Fruit fly (Drosophila melanogaster) whole organism, embryonic: ENCODE measurements around the gene chrb.

ENCODE experiments used
- Abd-B ChIP-seq: fragments of 200-800 bp; sonication (Bioruptor generic); optimal IDR thresholded peaks from 2 replicates; lab custom pipeline; 2018; ENCODE audit warnings: missing biosample characterization, mild to moderate bottlenecking, missing genetic modification characterization, moderate library complexity
- CG10267 ChIP-seq: fragments of 200-800 bp; sonication (Bioruptor generic); optimal IDR thresholded peaks from 2 replicates; lab custom pipeline; 2018; ENCODE audit warnings: missing biosample characterization, mild to moderate bottlenecking, missing genetic modification characterization, moderate library complexity
- CG11398 ChIP-seq: fragments of 200-800 bp; sonication (Bioruptor generic); optimal IDR thresholded peaks from 2 replicates; lab custom pipeline; 2016; ENCODE audit warnings: missing biosample characterization, missing genetic modification characterization
- CG12236 ChIP-seq: fragments of 200-800 bp; sonication (Bioruptor generic); optimal IDR thresholded peaks from 2 replicates; lab custom pipeline; 2016; ENCODE audit warnings: missing biosample characterization, missing genetic modification characterization
- CG12299 ChIP-seq: fragments of 200-800 bp; sonication (Bioruptor generic); optimal IDR thresholded peaks from 2 replicates; lab custom pipeline; 2018; ENCODE audit warnings: missing biosample characterization, mild to moderate bottlenecking, missing genetic modification characterization
- CG13287 ChIP-seq: fragments of 200-800 bp; sonication (Bioruptor generic); IDR thresholded peaks from 2 replicates; pipeline ENCODE4 v1.3.6; 2022; ENCODE audit warnings: missing biosample characterization, missing genetic modification characterization; ENCODE audit not compliant: partially characterized antibody
- CG14050 ChIP-seq: fragments of 200-800 bp; sonication (Bioruptor generic); IDR thresholded peaks from 3 replicates; pipeline ENCODE4 v1.3.6; 2022; ENCODE audit warnings: missing biosample characterization, missing genetic modification characterization
- CG14441 ChIP-seq: fragments of 200-800 bp; sonication (Bioruptor generic); IDR thresholded peaks from 2 replicates; pipeline ENCODE4 v1.3.6; 2022; ENCODE audit warnings: missing biosample characterization, missing genetic modification characterization
- CG14965 ChIP-seq: fragments of 200-800 bp; sonication (Bioruptor generic); optimal IDR thresholded peaks from 2 replicates; lab custom pipeline; 2016; ENCODE audit warnings: missing biosample characterization, missing genetic modification characterization, borderline replicate concordance
- CG17328 ChIP-seq: fragments of 200-800 bp; sonication (Bioruptor generic); IDR thresholded peaks from 2 replicates; pipeline ENCODE4 v1.3.6; 2022; ENCODE audit warnings: missing biosample characterization, missing genetic modification characterization
- CG17359 ChIP-seq: fragments of 200-800 bp; sonication (Bioruptor generic); optimal IDR thresholded peaks from 3 replicates; lab custom pipeline; 2018; ENCODE audit warnings: missing biosample characterization, mild to moderate bottlenecking, missing genetic modification characterization, moderate library complexity
- CG31441 ChIP-seq: fragments of 200-800 bp; sonication (Bioruptor generic); IDR thresholded peaks from 2 replicates; pipeline ENCODE4 v1.3.6; 2022; ENCODE audit warnings: missing biosample characterization, missing genetic modification characterization
- CG32532 ChIP-seq: fragments of 200-800 bp; sonication (Bioruptor generic); IDR thresholded peaks from 2 replicates; pipeline ENCODE4 v1.3.6; 2022; ENCODE audit warnings: missing biosample characterization, missing genetic modification characterization
- CG4328 ChIP-seq: fragments of 200-800 bp; sonication (Bioruptor generic); optimal IDR thresholded peaks from 3 replicates; lab custom pipeline; 2017; ENCODE audit warnings: missing biosample characterization, missing genetic modification reagents, missing genetic modification characterization
- CG4707 ChIP-seq: fragments of 200-800 bp; sonication (Bioruptor generic); optimal IDR thresholded peaks from 2 replicates; lab custom pipeline; 2018; ENCODE audit warnings: missing biosample characterization, mild to moderate bottlenecking, missing genetic modification characterization, moderate library complexity
- CG8388 ChIP-seq: fragments of 200-800 bp; sonication (Bioruptor generic); optimal IDR thresholded peaks from 2 replicates; lab custom pipeline; 2019; ENCODE audit warnings: missing biosample characterization, mild to moderate bottlenecking, missing genetic modification characterization, moderate library complexity
- CrebB ChIP-seq: fragments of 200-800 bp; sonication (Bioruptor generic); optimal IDR thresholded peaks from 3 replicates; lab custom pipeline; 2018; ENCODE audit warnings: missing biosample characterization, mild to moderate bottlenecking, missing genetic modification characterization
- Dip3 ChIP-seq: fragments of 200-800 bp; sonication (Bioruptor generic); optimal IDR thresholded peaks from 3 replicates; lab custom pipeline; 2016; ENCODE audit warnings: missing biosample characterization, missing genetic modification characterization
- Fer3 ChIP-seq: fragments of 200-800 bp; sonication (Bioruptor generic); optimal IDR thresholded peaks from 2 replicates; lab custom pipeline; 2018; ENCODE audit warnings: missing biosample characterization, mild to moderate bottlenecking, missing genetic modification characterization, moderate library complexity
- Gug ChIP-seq: fragments of 200-800 bp; sonication (Bioruptor generic); IDR thresholded peaks from 4 replicates; pipeline ENCODE4 v1.3.6; 2022; ENCODE audit warnings: missing biosample characterization, missing genetic modification characterization
- H15 ChIP-seq: fragments of 200-800 bp; sonication (Bioruptor generic); IDR thresholded peaks from 3 replicates; pipeline ENCODE4 v1.3.6; 2022; ENCODE audit warnings: missing biosample characterization, missing genetic modification characterization
- HLHmδ ChIP-seq: fragments of 200-800 bp; sonication (Bioruptor generic); optimal IDR thresholded peaks from 2 replicates; lab custom pipeline; 2018; ENCODE audit warnings: missing biosample characterization, mild to moderate bottlenecking, missing genetic modification characterization, moderate library complexity
- Hmr ChIP-seq: fragments of 200-800 bp; sonication (Bioruptor generic); optimal IDR thresholded peaks from 3 replicates; lab custom pipeline; 2017; ENCODE audit warnings: mild to moderate bottlenecking, missing biosample characterization, missing genetic modification reagents, missing genetic modification characterization
- Myb ChIP-seq: fragments of 200-800 bp; sonication (Bioruptor generic); optimal IDR thresholded peaks from 2 replicates; lab custom pipeline; 2016; ENCODE audit warnings: missing biosample characterization, missing genetic modification characterization
- Optix ChIP-seq: fragments of 200-800 bp; sonication (Bioruptor generic); IDR thresholded peaks from 3 replicates; pipeline ENCODE4 v1.3.6; 2022; ENCODE audit warnings: missing biosample characterization, missing genetic modification characterization
- Sry-β ChIP-seq: fragments of 200-800 bp; sonication (Bioruptor generic); optimal IDR thresholded peaks from 2 replicates; lab custom pipeline; 2018; ENCODE audit warnings: missing biosample characterization, mild to moderate bottlenecking, missing genetic modification characterization, moderate library complexity
- Usf ChIP-seq: fragments of 200-800 bp; sonication (Bioruptor generic); optimal IDR thresholded peaks from 2 replicates; lab custom pipeline; 2017; ENCODE audit warnings: missing genotype, missing biosample characterization, missing genetic modification characterization
- ap ChIP-seq: fragments of 200-800 bp; sonication (Bioruptor generic); IDR thresholded peaks from 2 replicates; pipeline ENCODE4 v1.3.6; 2022; ENCODE audit warnings: missing biosample characterization, missing genetic modification characterization
- az2 ChIP-seq: fragments of 200-800 bp; sonication (Bioruptor generic); optimal IDR thresholded peaks from 3 replicates; lab custom pipeline; 2016; ENCODE audit warnings: missing biosample characterization, missing genetic modification characterization
- chif ChIP-seq, 2 experiments: fragments of 200-800 bp; sonication (Bioruptor generic); optimal IDR thresholded peaks; 3 replicates each; lab custom pipeline; 2016; ENCODE audit warnings: missing biosample characterization in 2 of 2, missing genetic modification characterization in 2 of 2
- ci ChIP-seq: fragments of 200-800 bp; sonication (Bioruptor generic); IDR thresholded peaks from 3 replicates; pipeline ENCODE4 v1.3.6; 2022; ENCODE audit warnings: missing biosample characterization, missing genetic modification characterization
- corto ChIP-seq: fragments of 200-800 bp; sonication (Bioruptor generic); optimal IDR thresholded peaks from 2 replicates; lab custom pipeline; 2016; ENCODE audit warnings: missing biosample characterization, mild to moderate bottlenecking, missing genetic modification characterization, moderate library complexity
- dan ChIP-seq: fragments of 200-800 bp; sonication (Bioruptor generic); IDR thresholded peaks from 2 replicates; pipeline ENCODE4 v1.3.6; 2022; ENCODE audit warnings: missing biosample characterization, missing genetic modification characterization
- ems ChIP-seq: fragments of 200-800 bp; sonication (Bioruptor generic); optimal IDR thresholded peaks from 3 replicates; lab custom pipeline; 2016; ENCODE audit warnings: missing biosample characterization, missing genetic modification characterization
- esg ChIP-seq: fragments of 200-800 bp; sonication (Bioruptor generic); conservative IDR thresholded peaks from 2 replicates; pipeline ENCODE4 v1.3.6; 2022; ENCODE audit warnings: missing biosample characterization, missing genetic modification characterization
- gem ChIP-seq: fragments of 200-800 bp; sonication (Bioruptor generic); optimal IDR thresholded peaks from 2 replicates; lab custom pipeline; 2019; ENCODE audit warnings: missing biosample characterization, mild to moderate bottlenecking, missing genetic modification characterization, moderate library complexity
- gfzf ChIP-seq: fragments of 200-800 bp; sonication (Bioruptor generic); optimal IDR thresholded peaks from 2 replicates; lab custom pipeline; 2016; ENCODE audit warnings: missing biosample characterization, mild to moderate bottlenecking, missing genetic modification characterization, moderate library complexity
- gsb ChIP-seq: fragments of 200-800 bp; sonication (Bioruptor generic); IDR thresholded peaks from 2 replicates; pipeline ENCODE4 v1.3.6; 2022; ENCODE audit warnings: missing biosample characterization, missing genetic modification characterization
- gt ChIP-seq: fragments of 200-800 bp; sonication (Bioruptor generic); IDR thresholded peaks from 2 replicates; pipeline ENCODE4 v1.3.6; 2022; ENCODE audit warnings: missing biosample characterization, missing genetic modification characterization
- hbn ChIP-seq: fragments of 200-800 bp; sonication (Bioruptor generic); IDR thresholded peaks from 2 replicates; pipeline ENCODE4 v1.3.6; 2022; ENCODE audit warnings: missing biosample characterization, missing genetic modification characterization; ENCODE audit not compliant: partially characterized antibody
- her ChIP-seq: fragments of 200-800 bp; sonication (Bioruptor generic); optimal IDR thresholded peaks from 2 replicates; lab custom pipeline; 2016; ENCODE audit warnings: missing biosample characterization, missing genetic modification characterization
- hkb ChIP-seq, 2 experiments: fragments of 200-800 bp in 1 of 2; fragments of >200 bp in 1 of 2; sonication (Bioruptor generic) in 1 of 2; IDR thresholded peaks in 1 of 2; optimal IDR thresholded peaks in 1 of 2; 2 replicates each; pipeline versions ENCODE4 v1.3.6 to Lab custom; 2017 to 2022; ENCODE audit warnings: missing biosample characterization in 1 of 2, missing genetic modification characterization in 1 of 2
- jigr1 ChIP-seq: fragments of 200-800 bp; sonication (Bioruptor generic); IDR thresholded peaks from 3 replicates; pipeline ENCODE4 v1.3.6; 2022; ENCODE audit warnings: missing biosample characterization, missing genetic modification characterization
- knrl ChIP-seq: fragments of 200-800 bp; sonication (Bioruptor generic); IDR thresholded peaks from 3 replicates; pipeline ENCODE4 v1.3.6; 2022; ENCODE audit warnings: missing biosample characterization, missing genetic modification characterization; ENCODE audit not compliant: partially characterized antibody
- nerfin-1 ChIP-seq: fragments of 200-800 bp; sonication (Bioruptor generic); optimal IDR thresholded peaks from 3 replicates; lab custom pipeline; 2019; ENCODE audit warnings: missing biosample characterization, mild to moderate bottlenecking, missing genetic modification characterization, moderate library complexity
- nmo ChIP-seq: fragments of 200-800 bp; sonication (Bioruptor generic); optimal IDR thresholded peaks from 2 replicates; lab custom pipeline; 2018; ENCODE audit warnings: missing biosample characterization, mild to moderate bottlenecking, missing genetic modification characterization, moderate library complexity
- pita ChIP-seq: fragments of 200-800 bp; sonication (Bioruptor generic); optimal IDR thresholded peaks from 2 replicates; lab custom pipeline; 2017; ENCODE audit warnings: missing biosample characterization, mild to moderate bottlenecking, missing genetic modification characterization
- unpg ChIP-seq: fragments of 200-800 bp; sonication (Bioruptor generic); optimal IDR thresholded peaks from 3 replicates; lab custom pipeline; 2018; ENCODE audit warnings: missing biosample characterization, mild to moderate bottlenecking, missing genetic modification characterization, moderate library complexity

chrb gene

DNA sequence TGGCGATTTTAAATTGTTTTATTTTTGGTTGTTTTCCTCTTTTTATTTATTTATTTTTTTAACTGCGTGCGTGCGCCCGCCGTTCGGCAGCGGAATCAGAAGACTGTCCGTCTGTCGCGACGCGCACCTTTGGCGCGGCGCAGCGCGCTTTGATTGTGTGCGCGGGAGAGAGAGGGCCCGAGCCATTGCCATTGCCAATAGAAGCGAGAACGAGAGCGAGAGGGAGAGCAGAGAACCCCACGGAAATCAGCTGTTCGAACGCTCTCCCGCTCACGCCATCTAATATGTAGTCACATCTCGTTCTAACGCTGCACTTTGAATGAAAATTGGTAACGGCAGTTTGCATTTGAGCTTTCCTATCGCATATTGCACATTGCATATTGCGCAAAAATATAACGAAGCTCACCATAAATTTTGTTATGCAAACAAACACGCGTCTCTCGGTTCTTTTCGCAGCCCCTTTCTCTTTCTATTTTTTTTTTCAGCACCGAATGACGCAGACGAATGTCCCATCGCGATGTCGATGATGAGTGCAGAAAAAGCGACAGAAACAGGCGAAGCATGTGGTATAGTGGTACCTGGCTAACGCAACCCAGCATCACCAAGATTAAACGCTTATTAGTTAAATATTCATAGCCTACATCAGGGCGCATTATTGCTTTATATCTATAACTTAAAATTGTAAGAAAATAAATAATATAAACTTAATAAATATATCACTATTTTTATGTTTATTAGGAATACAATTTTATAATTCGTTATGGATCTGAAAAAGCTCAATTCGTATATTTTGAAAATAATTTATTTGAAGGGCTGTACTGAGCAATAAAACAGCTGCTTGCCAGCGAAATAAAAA lies 47.3 kb downstream of the chrb start (continued):
- TF ChIP-seq gsb (GFP tag; lab: Robert Waterston, UW): no peak
- peak; percentile 36; the same call in 2 of the 3 replicates for TF ChIP-seq ci (GFP tag; lab: Robert Waterston, UW)
- no peak for TF ChIP-seq ap (GFP tag; lab: Robert Waterston, UW)
- no peak for TF ChIP-seq Hmr
- TF ChIP-seq HLHmδ (GFP tag; lab: Kevin White, UChicago): no peak
- no peak for TF ChIP-seq dan
- TF ChIP-seq Gug (GFP tag; lab: Robert Waterston, UW): no peak; the same call in 3 of the 4 replicates
- no peak for TF ChIP-seq gfzf (GFP tag; lab: Kevin White, UChicago)
- TF ChIP-seq CG17328: no peak
- peak; percentile 29 for TF ChIP-seq Usf
- no peak for TF ChIP-seq CG10267 (tag; lab: Kevin White, UChicago)
- TF ChIP-seq pita (GFP tag; lab: Kevin White, UChicago): no peak
- TF ChIP-seq chif (GFP tag; optimal IDR thresholded peaks at IDR 0.05; lab: Kevin White, UChicago): no peak
- no peak for TF ChIP-seq nerfin-1 (tag; lab: Kevin White, UChicago)
- no peak for TF ChIP-seq hkb (optimal IDR thresholded peaks at IDR 0.05; lab: Kevin White, UChicago)
- peak; percentile 10; the same call in 1 of the 2 replicates for TF ChIP-seq hkb (GFP tag; IDR thresholded peaks at IDR 0.05; lab: Robert Waterston, UW)
- no peak for TF ChIP-seq CG14965 (GFP tag; lab: Kevin White, UChicago)
- no peak for TF ChIP-seq CG4707 (GFP tag; lab: Kevin White, UChicago)
- TF ChIP-seq jigr1 (GFP tag; lab: Robert Waterston, UW): no peak
- no peak for TF ChIP-seq Optix (GFP tag; lab: Robert Waterston, UW)
- peak; percentile 11 for TF ChIP-seq CG17359 (tag; lab: Kevin White, UChicago)
- no peak for TF ChIP-seq gt (GFP tag; lab: Robert Waterston, UW)
- TF ChIP-seq CrebB (tag; lab: Kevin White, UChicago): no peak
- TF ChIP-seq CG12236 (GFP tag; lab: Kevin White, UChicago): no peak
- TF ChIP-seq Abd-B: no peak
- TF ChIP-seq esg (GFP tag; lab: Robert Waterston, UW): 0 out of 2 replicates have a peak, but pooled peaks have one; percentile 13
- TF ChIP-seq az2 (GFP tag; lab: Kevin White, UChicago): peak; percentile 21
- TF ChIP-seq ems (GFP tag; lab: Kevin White, UChicago): no peak
- TF ChIP-seq unpg (GFP tag; lab: Kevin White, UChicago): no peak
- peak; percentile 28; the same call in 1 of the 2 replicates for TF ChIP-seq hbn
- TF ChIP-seq CG11398: no peak
- 0 out of 2 replicates have a peak, but pooled peaks have one; percentile 16 for TF ChIP-seq CG14441
- TF ChIP-seq gem: peak; percentile 61
- TF ChIP-seq CG8388 (GFP tag; lab: Kevin White, UChicago): peak; percentile 23
- TF ChIP-seq Myb (GFP tag; lab: Kevin White, UChicago): no peak
- TF ChIP-seq H15 (GFP tag; lab: Robert Waterston, UW): no peak
- peak; percentile 39 for TF ChIP-seq CG32532 (GFP tag; lab: Robert Waterston, UW)
- TF ChIP-seq her (GFP tag; lab: Kevin White, UChicago): no peak
- TF ChIP-seq CG14050 (GFP tag; lab: Robert Waterston, UW): no peak
- no peak for TF ChIP-seq Sry-β
- no peak for TF ChIP-seq Fer3 (tag; lab: Kevin White, UChicago)
- peak; percentile 48 for TF ChIP-seq CG31441 (GFP tag; lab: Robert Waterston, UW)
- TF ChIP-seq CG4328 (GFP tag; lab: Kevin White, UChicago): no peak
- TF ChIP-seq knrl: no peak
- no peak for TF ChIP-seq CG12299 (tag; lab: Kevin White, UChicago)
- TF ChIP-seq CG13287 (GFP tag; lab: Robert Waterston, UW): peak; percentile 38; the same call in 1 of the 2 replicates
- TF ChIP-seq corto: no peak
- TF ChIP-seq Dip3: no peak
- TF ChIP-seq nmo (GFP tag; lab: Kevin White, UChicago): peak; percentile 17
